Worm (Caenorhabditis elegans) whole organism, late embryonic: ENCODE data around the gene pct-1.

Source experiments
- C08G9.2 ChIP-seq: sonication (generic microtip); optimal IDR thresholded peaks from 2 replicates; lab custom pipeline; 2016; ENCODE audit warnings: mild to moderate bottlenecking, missing genetic modification characterization, moderate library complexity, missing compliant biosample characterization
- C38D4.7 ChIP-seq: fragments of 200-800 bp; sonication (Bioruptor generic); optimal IDR thresholded peaks from 2 replicates; lab custom pipeline; 2018; ENCODE audit warnings: mild to moderate bottlenecking, missing genetic modification characterization, moderate library complexity, missing compliant biosample characterization
- K02D7.2 ChIP-seq: sonication (generic microtip); optimal IDR thresholded peaks from 2 replicates; lab custom pipeline; 2017; ENCODE audit warnings: mild to moderate bottlenecking, missing genetic modification characterization, missing compliant biosample characterization
- K09A11.1 ChIP-seq: sonication (generic microtip); optimal IDR thresholded peaks from 2 replicates; lab custom pipeline; 2017; ENCODE audit warnings: antibody characterized with exemption, mild to moderate bottlenecking, missing genetic modification characterization, missing compliant biosample characterization; ENCODE audit not compliant: insufficient read depth
- T23F11.4 ChIP-seq: fragments of 200-800 bp; sonication (Bioruptor generic); optimal IDR thresholded peaks from 2 replicates; lab custom pipeline; 2018; ENCODE audit warnings: mild to moderate bottlenecking, missing genetic modification characterization, missing compliant biosample characterization
- Y22D7AL.16 ChIP-seq: sonication (generic microtip); optimal IDR thresholded peaks from 2 replicates; lab custom pipeline; 2016; ENCODE audit warnings: missing genetic modification characterization, missing compliant biosample characterization
- ahr-1 ChIP-seq: sonication (generic microtip); optimal IDR thresholded peaks from 2 replicates; lab custom pipeline; 2016; ENCODE audit warnings: missing genetic modification characterization, missing compliant biosample characterization
- ama-1 ChIP-seq: fragments of 150-350 bp; optimal IDR thresholded peaks from 2 replicates; lab custom pipeline; 2014
- ceh-2 ChIP-seq: sonication (generic microtip); optimal IDR thresholded peaks from 2 replicates; lab custom pipeline; 2016; ENCODE audit warnings: missing genotype, missing genetic modification characterization, missing compliant biosample characterization
- ceh-22 ChIP-seq: sonication (generic microtip); optimal IDR thresholded peaks from 2 replicates; lab custom pipeline; 2017; ENCODE audit warnings: missing biosample characterization, missing genetic modification characterization
- ceh-31 ChIP-seq: sonication (generic microtip); optimal IDR thresholded peaks from 2 replicates; lab custom pipeline; 2016; ENCODE audit warnings: missing genetic modification characterization, missing compliant biosample characterization
- ceh-45 ChIP-seq: fragments of 200-800 bp; sonication (Bioruptor generic); IDR thresholded peaks from 2 replicates; pipeline ENCODE4 v1.3.6; 2022; ENCODE audit warnings: missing genetic modification reagents, missing genetic modification characterization, missing compliant biosample characterization
- che-1 ChIP-seq: sonication (generic microtip); optimal IDR thresholded peaks from 2 replicates; lab custom pipeline; 2016; ENCODE audit warnings: mild to moderate bottlenecking, missing genetic modification characterization, missing compliant biosample characterization
- dmd-4 ChIP-seq: sonication (generic microtip); optimal IDR thresholded peaks from 2 replicates; lab custom pipeline; 2016; ENCODE audit warnings: borderline replicate concordance, missing genetic modification characterization, missing compliant biosample characterization
- elt-4 ChIP-seq: sonication (generic microtip); optimal IDR thresholded peaks from 2 replicates; lab custom pipeline; 2016; ENCODE audit warnings: missing genetic modification characterization, missing compliant biosample characterization
- fkh-10 ChIP-seq: fragments of 150-350 bp; optimal IDR thresholded peaks from 2 replicates; lab custom pipeline; 2014; ENCODE audit warnings: missing biosample characterization, missing genetic modification reagents, missing genetic modification characterization
- fkh-6 ChIP-seq: sonication (generic microtip); optimal IDR thresholded peaks from 2 replicates; lab custom pipeline; 2016; ENCODE audit warnings: missing genetic modification characterization, missing compliant biosample characterization
- gmeb-2 ChIP-seq: sonication (generic microtip); optimal IDR thresholded peaks from 2 replicates; lab custom pipeline; 2016; ENCODE audit warnings: missing genetic modification characterization, inconsistent platforms, missing compliant biosample characterization
- hlh-6 ChIP-seq: sonication (generic microtip); optimal IDR thresholded peaks from 2 replicates; lab custom pipeline; 2016; ENCODE audit warnings: missing genotype, missing genetic modification characterization, missing compliant biosample characterization
- hlh-8 ChIP-seq: sonication (generic microtip); optimal IDR thresholded peaks from 2 replicates; lab custom pipeline; 2016; ENCODE audit warnings: missing genotype, missing genetic modification characterization, missing compliant biosample characterization
- lin-11 ChIP-seq: fragments of 200-800 bp; sonication (Bioruptor generic); optimal IDR thresholded peaks from 2 replicates; lab custom pipeline; 2018; ENCODE audit warnings: mild to moderate bottlenecking, missing genetic modification characterization, missing compliant biosample characterization
- nfya-1 ChIP-seq: sonication (generic microtip); optimal IDR thresholded peaks from 2 replicates; lab custom pipeline; 2017; ENCODE audit warnings: missing genetic modification characterization, mild to moderate bottlenecking, missing compliant biosample characterization, antibody characterized with exemption, moderate library complexity
- nhr-11 ChIP-seq: fragments of 150-350 bp; optimal IDR thresholded peaks from 2 replicates; lab custom pipeline; 2014; ENCODE audit warnings: missing biosample characterization, missing genetic modification characterization
- pha-2 ChIP-seq: sonication (generic microtip); optimal IDR thresholded peaks from 2 replicates; lab custom pipeline; 2017; ENCODE audit warnings: mild to moderate bottlenecking, missing genetic modification characterization, missing compliant biosample characterization
- pha-4 ChIP-seq: fragments of 150-350 bp; optimal IDR thresholded peaks from 2 replicates; lab custom pipeline; 2018; ENCODE audit warnings: missing biosample characterization, missing genetic modification reagents, missing genetic modification characterization
- pqm-1 ChIP-seq: sonication (generic microtip); optimal IDR thresholded peaks from 2 replicates; lab custom pipeline; 2016; ENCODE audit warnings: missing genetic modification characterization, missing compliant biosample characterization
- sdc-2 ChIP-seq: sonication (generic microtip); optimal IDR thresholded peaks from 2 replicates; lab custom pipeline; 2016; ENCODE audit warnings: missing genotype, missing genetic modification characterization, missing compliant biosample characterization
- sox-2 ChIP-seq: fragments of 200-800 bp; sonication (Bioruptor generic); IDR thresholded peaks from 2 replicates; pipeline ENCODE4 v1.3.6; 2022; ENCODE audit warnings: missing genetic modification reagents, missing genetic modification characterization, missing compliant biosample characterization
- sox-4 ChIP-seq: sonication (generic microtip); optimal IDR thresholded peaks from 2 replicates; lab custom pipeline; 2017; ENCODE audit warnings: mild to moderate bottlenecking, missing genetic modification characterization, inconsistent platforms, missing compliant biosample characterization
- tbx-2 ChIP-seq: sonication (generic microtip); optimal IDR thresholded peaks from 2 replicates; lab custom pipeline; 2016; ENCODE audit warnings: missing genetic modification characterization, missing compliant biosample characterization
- tbx-7 ChIP-seq: sonication (generic microtip); optimal IDR thresholded peaks from 2 replicates; lab custom pipeline; 2016; ENCODE audit warnings: missing genotype, missing genetic modification characterization, missing compliant biosample characterization
- ttx-3 ChIP-seq: sonication (generic microtip); optimal IDR thresholded peaks from 2 replicates; lab custom pipeline; 2016; ENCODE audit warnings: missing genetic modification reagents, missing genetic modification characterization, missing compliant biosample characterization
- unc-3 ChIP-seq, 2 experiments: fragments of 200-800 bp in 1 of 2; sonication (Bioruptor generic) in 1 of 2; sonication (generic microtip) in 1 of 2; conservative IDR thresholded peaks in 1 of 2; optimal IDR thresholded peaks in 1 of 2; 2 replicates each; pipeline versions ENCODE4 v1.3.6 to Lab custom; 2016 to 2022; ENCODE audit warnings: missing compliant biosample characterization in 2 of 2, missing genetic modification characterization in 2 of 2, missing genetic modification reagents in 1 of 2
- unc-55 ChIP-seq: sonication (generic microtip); optimal IDR thresholded peaks from 2 replicates; lab custom pipeline; 2017; ENCODE audit warnings: missing biosample characterization, missing genetic modification reagents, missing genetic modification characterization
- zip-5 ChIP-seq: sonication (generic microtip); optimal IDR thresholded peaks from 2 replicates; lab custom pipeline; 2016; ENCODE audit warnings: missing genetic modification characterization, missing compliant biosample characterization
- ztf-16 ChIP-seq: sonication (generic microtip); optimal IDR thresholded peaks from 2 replicates; lab custom pipeline; 2017; ENCODE audit warnings: missing genetic modification characterization, missing compliant biosample characterization

pct-1 gene

ce11 chrIV:8151721-8152120, 24.6 kb upstream of the pct-1 start:
- TF ChIP-seq hlh-6 (tag; lab: Kevin White, UChicago) (no peak), ahr-1 (tag; lab: Kevin White, UChicago) (no peak), fkh-6 (tag; lab: Kevin White, UChicago) (no peak), gmeb-2 (no peak), Y22D7AL.16 (tag; lab: Kevin White, UChicago) (no peak), C08G9.2 (no peak), tbx-7 (tag; lab: Kevin White, UChicago) (no peak), C38D4.7 (GFP tag; lab: Kevin White, UChicago) (no peak), pqm-1 (tag; lab: Kevin White, UChicago) (no peak), ttx-3 (tag; lab: Kevin White, UChicago) (no peak), K09A11.1 (tag; lab: Kevin White, UChicago) (no peak), K02D7.2 (no peak), ztf-16 (tag; lab: Kevin White, UChicago) (no peak), ceh-22 (tag; lab: Kevin White, UChicago) (no peak)
- TF ChIP-seq, all 69 proteins: peak for 0

- TF ChIP-seq T23F11.4 (no peak), zip-5 (no peak), fkh-6 (tag; lab: Kevin White, UChicago) (no peak), ceh-31 (tag; lab: Kevin White, UChicago) (no peak), ceh-2 (tag; lab: Kevin White, UChicago) (no peak), nfya-1 (tag; lab: Kevin White, UChicago) (no peak), nhr-11 (tag; lab: Kevin White, UChicago) (no peak), che-1 (tag; lab: Kevin White, UChicago) (no peak), Y22D7AL.16 (tag; lab: Kevin White, UChicago) (no peak), ceh-45 (GFP tag; lab: Robert Waterston, UW) (no peak), C38D4.7 (GFP tag; lab: Kevin White, UChicago) (no peak), tbx-2 (tag; lab: Kevin White, UChicago) (no peak), sox-4 (tag; lab: Kevin White, UChicago) (no peak), dmd-4 (tag; lab: Kevin White, UChicago) (no peak), fkh-10 (no peak), hlh-8 (no peak), unc-55 (GFP tag; lab: Kevin White, UChicago) (no peak)
Measured at ce11 chrIV:8152145-8152544, 24.1 kb upstream of the pct-1 start, which contains the start of gene faah-2. Gene faah-2 (plus strand): TSS chrIV:8152445.

- TF ChIP-seq T23F11.4 = no peak
- TF ChIP-seq ahr-1 (tag; lab: Kevin White, UChicago) = no peak
- no peak for TF ChIP-seq sox-4 (tag; lab: Kevin White, UChicago)
- no peak for TF ChIP-seq unc-3 (GFP tag; conservative IDR thresholded peaks at IDR 0.05; lab: Robert Waterston, UW)
- TF ChIP-seq unc-3 (tag; optimal IDR thresholded peaks at IDR 0.05; lab: Kevin White, UChicago) = no peak
- TF ChIP-seq hlh-6 (tag; lab: Kevin White, UChicago) = no peak
- TF ChIP-seq hlh-8 = no peak
- TF ChIP-seq ceh-22 (tag; lab: Kevin White, UChicago) = no peak
- TF ChIP-seq C38D4.7 (GFP tag; lab: Kevin White, UChicago) = no peak
- no peak for TF ChIP-seq sdc-2 (tag; lab: Kevin White, UChicago)
- TF ChIP-seq zip-5 = no peak
- TF ChIP-seq sox-2 = no peak
- no peak for TF ChIP-seq pha-2 (tag; lab: Kevin White, UChicago)
- no peak for TF ChIP-seq ama-1
- no peak for TF ChIP-seq ztf-16 (tag; lab: Kevin White, UChicago)
- no peak for TF ChIP-seq elt-4
- no peak for TF ChIP-seq dmd-4 (tag; lab: Kevin White, UChicago)
- no peak for TF ChIP-seq ceh-31 (tag; lab: Kevin White, UChicago)
- TF ChIP-seq pha-4 = no peak
- no peak for TF ChIP-seq ceh-45 (GFP tag; lab: Robert Waterston, UW)
- TF ChIP-seq lin-11 (tag; lab: Kevin White, UChicago) = no peak
Measured at ce11 chrIV:8152688-8153087, 23.6 kb upstream of the pct-1 start.
